Fruit fly (Drosophila melanogaster): ENCODE results near the gene Skel.

The Skel gene

dm6 chr3R:10683226-10683625, 3.5 kb upstream of the Skel start:
- TF ChIP-seq unpg (GFP tag; optimal IDR thresholded peaks at IDR 0.05): no peak
- TF ChIP-seq D19B (GFP tag; optimal IDR thresholded peaks at IDR 0.05): peak; percentile 70
- TF ChIP-seq al (GFP tag; IDR thresholded peaks at IDR 0.05): no peak
- TF ChIP-seq CG10209 (GFP tag; optimal IDR thresholded peaks at IDR 0.05): no peak
- 0 out of 3 replicates have a peak, but pooled peaks have one; percentile 14 for TF ChIP-seq dysf (GFP tag; IDR thresholded peaks at IDR 0.05)
- no peak for TF ChIP-seq her (GFP tag; optimal IDR thresholded peaks at IDR 0.05)
- TF ChIP-seq Awh (GFP tag; IDR thresholded peaks at IDR 0.05): 0 out of 2 replicates have a peak, but pooled peaks have one; percentile 24
- TF ChIP-seq Ets65A (GFP tag): peak; percentile 36
- TF ChIP-seq Med (GFP tag): peak; percentile 38

- TF ChIP-seq MESR4 (GFP tag; optimal IDR thresholded peaks at IDR 0.05): no peak
- peak; percentile 56 for TF ChIP-seq CG10979 (tag; optimal IDR thresholded peaks at IDR 0.05)
- TF ChIP-seq nau (GFP tag; optimal IDR thresholded peaks at IDR 0.05): peak; percentile 68
- 0 out of 3 replicates have a peak, but pooled peaks have one; percentile 45 for TF ChIP-seq Mrtf (GFP tag; IDR thresholded peaks at IDR 0.05)
- peak; percentile 60 for TF ChIP-seq CG17385 (GFP tag; optimal IDR thresholded peaks at IDR 0.05)
- peak; percentile 79 for TF ChIP-seq Oli (tag; optimal IDR thresholded peaks at IDR 0.05)
- peak; percentile 32 for TF ChIP-seq run (tag; optimal IDR thresholded peaks at IDR 0.05)
- no peak for TF ChIP-seq CG10321 (GFP tag; IDR thresholded peaks at IDR 0.05)
- TF ChIP-seq CG17568 (GFP tag; optimal IDR thresholded peaks at IDR 0.05): peak; percentile 17
- TF ChIP-seq hkb (optimal IDR thresholded peaks at IDR 0.05): no peak
- TF ChIP-seq hkb (GFP tag; IDR thresholded peaks at IDR 0.05): peak; percentile 84
- peak; percentile 57; the same call in 1 of the 3 replicates for TF ChIP-seq Aef1 (GFP tag; IDR thresholded peaks at IDR 0.05)
- TF ChIP-seq insv (GFP tag; optimal IDR thresholded peaks at IDR 0.05): no peak
- TF ChIP-seq TFAM (GFP tag; optimal IDR thresholded peaks at IDR 0.05): peak; percentile 25
- peak; percentile 45 for TF ChIP-seq Drgx (GFP tag; IDR thresholded peaks at IDR 0.05)
- no peak for TF ChIP-seq CG8359 (GFP tag; optimal IDR thresholded peaks at IDR 0.05; ENCODE audit: borderline replicate concordance)
- no peak for TF ChIP-seq nom (GFP tag; optimal IDR thresholded peaks at IDR 0.05)
- TF ChIP-seq org-1 (GFP tag; optimal IDR thresholded peaks at IDR 0.05): peak; percentile 63
- TF ChIP-seq CG9876 (GFP tag; optimal IDR thresholded peaks at IDR 0.05): no peak
- no peak for TF ChIP-seq Hr78 (GFP tag; optimal IDR thresholded peaks at IDR 0.05)
- TF ChIP-seq CG5180 (GFP tag; optimal IDR thresholded peaks at IDR 0.05): peak; percentile 66
- peak; percentile 44 for TF ChIP-seq CG11398 (GFP tag; optimal IDR thresholded peaks at IDR 0.05)
- TF ChIP-seq tup (GFP tag; optimal IDR thresholded peaks at IDR 0.05): no peak
- TF ChIP-seq kah (GFP tag; optimal IDR thresholded peaks at IDR 0.05): peak; percentile 59
- peak; percentile 42 for TF ChIP-seq ATbp (GFP tag; optimal IDR thresholded peaks at IDR 0.05)
- TF ChIP-seq sens-2 (GFP tag; IDR thresholded peaks at IDR 0.05): peak; percentile 71
- peak; percentile 42 for TF ChIP-seq PHDP (tag; optimal IDR thresholded peaks at IDR 0.05)
- TF ChIP-seq klu (GFP tag; IDR thresholded peaks at IDR 0.05): no peak
- no peak for TF ChIP-seq nerfin-2 (GFP tag; IDR thresholded peaks at IDR 0.05; ENCODE audit: partially characterized antibody)
- TF ChIP-seq CoRest (tag; optimal IDR thresholded peaks at IDR 0.05): peak; percentile 59
- peak; percentile 53 for TF ChIP-seq nmo (GFP tag; optimal IDR thresholded peaks at IDR 0.05)
- TF ChIP-seq CG3838 (GFP tag; optimal IDR thresholded peaks at IDR 0.05): no peak
- peak; percentile 78 for TF ChIP-seq sisA (GFP tag; IDR thresholded peaks at IDR 0.05)
- peak; percentile 34 for TF ChIP-seq CG6654 (GFP tag; optimal IDR thresholded peaks at IDR 0.05)
- TF ChIP-seq vvl (GFP tag; IDR thresholded peaks at IDR 0.05): peak; percentile 83
- TF ChIP-seq Blimp-1 (GFP tag; optimal IDR thresholded peaks at IDR 0.05): peak; percentile 74
- peak; percentile 62 for TF ChIP-seq CG12769 (tag; optimal IDR thresholded peaks at IDR 0.05)
- peak; percentile 34 for TF ChIP-seq CG16863 (GFP tag; optimal IDR thresholded peaks at IDR 0.05)
- peak; percentile 31 for TF ChIP-seq CG7786 (GFP tag; optimal IDR thresholded peaks at IDR 0.05)
- TF ChIP-seq CG12391 (tag; optimal IDR thresholded peaks at IDR 0.05): peak; percentile 64
Measured at dm6 chr3R:10684284-10684683, 2.5 kb upstream of the Skel start.

Measured in whole organism, embryonic.